Fruit fly (Drosophila melanogaster) whole organism, embryonic: ENCODE results near the gene rho-6.

Experiments
- Adf1 ChIP-seq: fragments of 200-800 bp; sonication (Bioruptor generic); IDR thresholded peaks from 2 replicates; pipeline ENCODE4 v1.3.6; 2022; ENCODE audit warnings: missing biosample characterization, missing genetic modification characterization
- Antp ChIP-seq: fragments of 200-800 bp; sonication (Bioruptor generic); optimal IDR thresholded peaks from 3 replicates; lab custom pipeline; 2016; ENCODE audit warnings: missing biosample characterization, missing genetic modification characterization
- Awh ChIP-seq: fragments of 200-800 bp; sonication (Bioruptor generic); IDR thresholded peaks from 2 replicates; pipeline ENCODE4, ENCODE4 v1.3.6; 2022; ENCODE audit warnings: missing biosample characterization, missing genetic modification characterization
- CG10431 ChIP-seq: fragments of 200-800 bp; sonication (Bioruptor generic); optimal IDR thresholded peaks from 3 replicates; lab custom pipeline; 2018; ENCODE audit warnings: missing biosample characterization, mild to moderate bottlenecking, missing genetic modification characterization
- CG13424 ChIP-seq: fragments of 200-800 bp; sonication (Bioruptor generic); optimal IDR thresholded peaks from 2 replicates; lab custom pipeline; 2019; ENCODE audit warnings: missing biosample characterization, mild to moderate bottlenecking, missing genetic modification characterization, moderate library complexity
- CG14014 ChIP-seq: fragments of 200-800 bp; sonication (Bioruptor generic); IDR thresholded peaks from 2 replicates; pipeline ENCODE4 v1.3.6; 2022; ENCODE audit warnings: missing biosample characterization, missing genetic modification characterization
- CG14050 ChIP-seq: fragments of 200-800 bp; sonication (Bioruptor generic); IDR thresholded peaks from 3 replicates; pipeline ENCODE4 v1.3.6; 2022; ENCODE audit warnings: missing biosample characterization, missing genetic modification characterization
- CG14441 ChIP-seq: fragments of 200-800 bp; sonication (Bioruptor generic); IDR thresholded peaks from 2 replicates; pipeline ENCODE4 v1.3.6; 2022; ENCODE audit warnings: missing biosample characterization, missing genetic modification characterization
- CG14667 ChIP-seq: fragments of 200-800 bp; sonication (Bioruptor generic); IDR thresholded peaks from 2 replicates; pipeline ENCODE4 v1.3.6; 2022; ENCODE audit warnings: missing biosample characterization, missing genetic modification characterization
- CG1529 ChIP-seq: fragments of 200-800 bp; sonication (Bioruptor generic); optimal IDR thresholded peaks from 3 replicates; lab custom pipeline; 2018; ENCODE audit warnings: missing biosample characterization, missing genetic modification characterization
- CG17328 ChIP-seq: fragments of 200-800 bp; sonication (Bioruptor generic); IDR thresholded peaks from 2 replicates; pipeline ENCODE4 v1.3.6; 2022; ENCODE audit warnings: missing biosample characterization, missing genetic modification characterization
- CG30431 ChIP-seq: fragments of 200-800 bp; sonication (Bioruptor generic); optimal IDR thresholded peaks from 2 replicates; lab custom pipeline; 2017; ENCODE audit warnings: missing biosample characterization, missing genetic modification characterization
- CG31365 ChIP-seq: fragments of 200-800 bp; sonication (Bioruptor generic); optimal IDR thresholded peaks from 2 replicates; lab custom pipeline; 2018; ENCODE audit warnings: missing biosample characterization, mild to moderate bottlenecking, missing genetic modification characterization
- CG31388 ChIP-seq: fragments of 200-800 bp; sonication (Bioruptor generic); optimal IDR thresholded peaks from 2 replicates; lab custom pipeline; 2016; ENCODE audit warnings: missing biosample characterization, missing genetic modification characterization
- CG33557 ChIP-seq: fragments of 200-800 bp; sonication (Bioruptor generic); optimal IDR thresholded peaks from 2 replicates; lab custom pipeline; 2019; ENCODE audit warnings: missing biosample characterization, mild to moderate bottlenecking, missing genetic modification characterization, moderate library complexity
- CG6254 ChIP-seq: fragments of 200-800 bp; sonication (Bioruptor generic); optimal IDR thresholded peaks from 3 replicates; lab custom pipeline; 2017; ENCODE audit warnings: mild to moderate bottlenecking, missing biosample characterization, missing genetic modification reagents, missing genetic modification characterization
- CG6683 ChIP-seq: fragments of 200-800 bp; sonication (Bioruptor generic); optimal IDR thresholded peaks from 2 replicates; lab custom pipeline; 2017; ENCODE audit warnings: missing biosample characterization, mild to moderate bottlenecking, missing genetic modification characterization, missing genetic modification reagents
- CG9437 ChIP-seq: fragments of 200-800 bp; sonication (Bioruptor generic); optimal IDR thresholded peaks from 2 replicates; lab custom pipeline; 2018; ENCODE audit warnings: missing biosample characterization, mild to moderate bottlenecking, missing genetic modification characterization
- CG9932 ChIP-seq: fragments of 200-800 bp; sonication (Bioruptor generic); IDR thresholded peaks from 2 replicates; pipeline ENCODE4 v1.3.6; 2022; ENCODE audit warnings: missing biosample characterization, missing genetic modification characterization
- Dad ChIP-seq: fragments of 200-800 bp; sonication (Bioruptor generic); optimal IDR thresholded peaks from 3 replicates; lab custom pipeline; 2016; ENCODE audit warnings: missing biosample characterization, missing genetic modification characterization
- Dref ChIP-seq: fragments of 200-800 bp; sonication (Bioruptor generic); IDR thresholded peaks from 2 replicates; pipeline ENCODE4 v1.3.6; 2022; ENCODE audit warnings: missing biosample characterization, missing genetic modification characterization
- Elba2 ChIP-seq: fragments of 200-800 bp; sonication (Bioruptor generic); optimal IDR thresholded peaks from 3 replicates; lab custom pipeline; 2016; ENCODE audit warnings: missing biosample characterization, missing genetic modification characterization
- Fer1 ChIP-seq: fragments of 200-800 bp; sonication (Bioruptor generic); optimal IDR thresholded peaks from 2 replicates; lab custom pipeline; 2017; ENCODE audit warnings: missing biosample characterization, mild to moderate bottlenecking, missing genetic modification characterization
- Fer2 ChIP-seq: fragments of 200-800 bp; sonication (Bioruptor generic); optimal IDR thresholded peaks from 2 replicates; lab custom pipeline; 2018; ENCODE audit warnings: missing biosample characterization, mild to moderate bottlenecking, missing genetic modification characterization, moderate library complexity
- HLH4C ChIP-seq: fragments of 200-800 bp; sonication (Bioruptor generic); IDR thresholded peaks from 3 replicates; pipeline ENCODE4 v1.3.6; 2022; ENCODE audit warnings: missing biosample characterization, missing genetic modification characterization; ENCODE audit not compliant: partially characterized antibody
- HLHmδ ChIP-seq: fragments of 200-800 bp; sonication (Bioruptor generic); optimal IDR thresholded peaks from 2 replicates; lab custom pipeline; 2018; ENCODE audit warnings: missing biosample characterization, mild to moderate bottlenecking, missing genetic modification characterization, moderate library complexity
- Lhr ChIP-seq: fragments of 200-800 bp; sonication (Bioruptor generic); optimal IDR thresholded peaks from 3 replicates; lab custom pipeline; 2017; ENCODE audit warnings: mild to moderate bottlenecking, missing biosample characterization, missing genetic modification reagents, missing genetic modification characterization
- Mrtf ChIP-seq: fragments of 200-800 bp; sonication (Bioruptor generic); IDR thresholded peaks from 3 replicates; pipeline ENCODE4 v1.3.6; 2022; ENCODE audit warnings: missing biosample characterization, missing genetic modification characterization
- Oli ChIP-seq: fragments of 200-800 bp; sonication (Bioruptor generic); optimal IDR thresholded peaks from 2 replicates; lab custom pipeline; 2018; ENCODE audit warnings: missing biosample characterization, mild to moderate bottlenecking, missing genetic modification characterization, moderate library complexity
- Sry-β ChIP-seq: fragments of 200-800 bp; sonication (Bioruptor generic); optimal IDR thresholded peaks from 2 replicates; lab custom pipeline; 2018; ENCODE audit warnings: missing biosample characterization, mild to moderate bottlenecking, missing genetic modification characterization, moderate library complexity
- Tbp ChIP-seq: fragments of >200 bp; optimal IDR thresholded peaks from 2 replicates; lab custom pipeline; 2018; ENCODE audit warnings: missing biosample characterization, missing genetic modification characterization
- Xrp1 ChIP-seq: fragments of 200-800 bp; sonication (Bioruptor generic); IDR thresholded peaks from 2 replicates; pipeline ENCODE4 v1.3.6; 2022; ENCODE audit warnings: missing biosample characterization, missing genetic modification characterization
- YL-1 ChIP-seq: fragments of 200-800 bp; sonication (Bioruptor generic); optimal IDR thresholded peaks from 3 replicates; lab custom pipeline; 2017; ENCODE audit warnings: missing biosample characterization, mild to moderate bottlenecking, missing genetic modification characterization
- cad ChIP-seq: fragments of >200 bp; optimal IDR thresholded peaks from 2 replicates; lab custom pipeline; 2017; ENCODE audit warnings: missing biosample characterization, missing genetic modification characterization
- chinmo ChIP-seq: fragments of 200-800 bp; sonication (Bioruptor generic); IDR thresholded peaks from 4 replicates; pipeline ENCODE4 v1.3.6; 2022; ENCODE audit warnings: missing biosample characterization, missing genetic modification characterization; ENCODE audit not compliant: partially characterized antibody
- da ChIP-seq: fragments of 200-800 bp; sonication (Bioruptor generic); optimal IDR thresholded peaks from 2 replicates; lab custom pipeline; 2016; ENCODE audit warnings: missing biosample characterization, missing genetic modification characterization
- dati ChIP-seq: fragments of 200-800 bp; sonication (Bioruptor generic); IDR thresholded peaks from 2 replicates; pipeline ENCODE4 v1.3.6; 2022; ENCODE audit warnings: missing biosample characterization, missing genetic modification characterization
- exex ChIP-seq: fragments of 200-800 bp; sonication (Bioruptor generic); optimal IDR thresholded peaks from 4 replicates; lab custom pipeline; 2018; ENCODE audit warnings: missing biosample characterization, mild to moderate bottlenecking, missing genetic modification characterization, moderate library complexity
- fd102C ChIP-seq: fragments of 200-800 bp; sonication (Bioruptor generic); optimal IDR thresholded peaks from 2 replicates; lab custom pipeline; 2018; ENCODE audit warnings: missing biosample characterization, mild to moderate bottlenecking, missing genetic modification characterization, moderate library complexity
- gcm2 ChIP-seq: fragments of 200-800 bp; sonication (Bioruptor generic); optimal IDR thresholded peaks from 2 replicates; lab custom pipeline; 2016; ENCODE audit warnings: missing biosample characterization, missing genetic modification characterization
- ind ChIP-seq: fragments of 200-800 bp; sonication (Bioruptor generic); optimal IDR thresholded peaks from 3 replicates; lab custom pipeline; 2016; ENCODE audit warnings: missing biosample characterization, missing genetic modification characterization
- jigr1 ChIP-seq: fragments of 200-800 bp; sonication (Bioruptor generic); IDR thresholded peaks from 3 replicates; pipeline ENCODE4 v1.3.6; 2022; ENCODE audit warnings: missing biosample characterization, missing genetic modification characterization
- otp ChIP-seq: fragments of 200-800 bp; sonication (Bioruptor generic); IDR thresholded peaks from 3 replicates; pipeline ENCODE4, ENCODE4 v1.3.6; 2022; ENCODE audit warnings: missing biosample characterization, missing genetic modification characterization
- slbo ChIP-seq: fragments of 200-800 bp; sonication (Bioruptor generic); IDR thresholded peaks from 2 replicates; pipeline ENCODE4 v1.3.6; 2022; ENCODE audit warnings: missing biosample characterization, missing genetic modification characterization
- slp2 ChIP-seq: fragments of 200-800 bp; sonication (Bioruptor generic); optimal IDR thresholded peaks from 2 replicates; lab custom pipeline; 2016; ENCODE audit warnings: missing biosample characterization, missing genetic modification characterization
- sna ChIP-seq: fragments of 200-800 bp; sonication (Bioruptor generic); IDR thresholded peaks from 2 replicates; pipeline ENCODE4 v1.3.6; 2022; ENCODE audit warnings: missing biosample characterization, missing genetic modification characterization; ENCODE audit not compliant: partially characterized antibody
- tgo ChIP-seq: fragments of 200-800 bp; sonication (Bioruptor generic); IDR thresholded peaks from 3 replicates; pipeline ENCODE4 v1.3.6; 2022; ENCODE audit warnings: missing biosample characterization, missing genetic modification characterization
- ttk ChIP-seq: fragments of 200-800 bp; sonication (Bioruptor generic); IDR thresholded peaks from 2 replicates; pipeline ENCODE4 v2.1.2; 2022; ENCODE audit warnings: missing biosample characterization, missing genetic modification characterization
- tup ChIP-seq: fragments of 200-800 bp; sonication (Bioruptor generic); optimal IDR thresholded peaks from 2 replicates; lab custom pipeline; 2016; ENCODE audit warnings: missing biosample characterization, mild to moderate bottlenecking, missing genetic modification characterization, moderate library complexity

Gene rho-6

DNA sequence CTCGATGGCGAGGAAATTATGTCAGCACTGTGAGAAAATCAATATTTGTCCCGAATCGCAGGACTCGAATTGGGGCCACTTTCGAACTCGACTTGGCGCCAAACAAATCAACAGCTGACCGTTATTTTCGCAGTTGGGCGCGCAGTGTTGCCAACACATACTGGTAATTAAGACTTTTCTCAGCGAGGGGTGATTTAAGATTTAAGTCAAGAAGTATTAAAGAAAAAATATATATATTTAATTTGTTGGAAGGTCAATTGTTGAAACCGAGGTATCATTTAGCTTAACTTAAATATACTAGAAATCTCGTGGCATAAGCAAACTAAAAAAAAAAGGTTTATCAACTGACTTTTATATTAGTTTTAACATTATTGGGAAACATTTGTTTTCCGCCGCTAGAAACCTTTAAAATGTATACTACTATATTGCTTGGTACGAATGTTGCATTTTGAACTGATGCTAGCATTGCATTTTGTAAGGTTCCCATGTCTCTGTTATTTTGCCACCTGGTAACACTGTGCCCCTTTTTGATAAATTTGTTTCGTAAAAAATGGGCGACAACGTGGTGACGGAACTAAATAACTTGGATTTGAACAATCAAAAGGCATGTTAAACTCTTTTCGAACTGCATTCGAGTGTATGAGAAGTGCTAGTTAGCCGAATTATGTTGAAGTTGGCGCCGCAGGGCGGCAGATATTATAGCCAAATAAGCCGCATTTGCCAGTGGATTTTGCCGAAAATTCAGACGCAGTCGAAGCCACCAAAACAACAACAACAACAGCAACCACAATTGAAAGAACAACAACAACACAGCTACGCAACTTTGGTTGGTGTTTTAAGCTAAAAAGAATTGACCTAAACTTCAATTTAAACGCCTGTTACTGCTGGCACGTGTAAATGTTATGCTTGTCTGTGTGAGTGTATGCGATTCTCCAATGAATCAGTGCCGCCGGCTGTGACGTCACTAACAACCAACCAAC is 29.7 kb downstream of the rho-6 start, which contains the start of the genes Patsas and ThrRS (continued):
- TF ChIP-seq exex (no peak), Mrtf (GFP tag; lab: Robert Waterston, UW) (peak; percentile 82), CG31388 (GFP tag; lab: Kevin White, UChicago) (peak; percentile 69), sna (GFP tag; lab: Robert Waterston, UW) (no peak), HLHmδ (GFP tag; lab: Kevin White, UChicago) (no peak), Antp (GFP tag; lab: Kevin White, UChicago) (peak; percentile 67), Fer2 (tag; lab: Kevin White, UChicago) (peak; percentile 84), CG9932 (GFP tag; lab: Robert Waterston, UW) (peak; percentile 89), Elba2 (peak; percentile 63), da (GFP tag; lab: Kevin White, UChicago) (no peak), tup (GFP tag; lab: Kevin White, UChicago) (peak; percentile 28), CG6254 (GFP tag; lab: Kevin White, UChicago) (no peak), ind (GFP tag; lab: Kevin White, UChicago) (peak; percentile 82), cad (GFP tag; lab: Kevin White, UChicago) (no peak), Fer1 (GFP tag; lab: Kevin White, UChicago) (peak; percentile 88), YL-1 (GFP tag; lab: Kevin White, UChicago) (peak; percentile 65), fd102C (GFP tag; lab: Kevin White, UChicago) (peak; percentile 51), CG9437 (GFP tag; lab: Kevin White, UChicago) (peak; percentile 72), ttk (GFP tag; lab: Robert Waterston, UW) (peak; percentile 76), Dref (GFP tag; lab: Robert Waterston, UW) (peak; percentile 33; the same call in 1 of the 2 replicates), Sry-β (GFP tag; lab: Kevin White, UChicago) (peak; percentile 39), Lhr (GFP tag; lab: Kevin White, UChicago) (peak; percentile 49), Dad (GFP tag; lab: Kevin White, UChicago) (peak; percentile 71), otp (GFP tag; lab: Robert Waterston, UW) (peak; percentile 71; the same call in 2 of the 3 replicates), Tbp (no peak), CG33557 (GFP tag; lab: Kevin White, UChicago) (peak; percentile 75), CG31365 (peak; percentile 9), jigr1 (GFP tag; lab: Robert Waterston, UW) (peak; percentile 80), Oli (tag; lab: Kevin White, UChicago) (peak; percentile 87), dati (no peak), CG14050 (GFP tag; lab: Robert Waterston, UW) (peak; percentile 71), Adf1 (GFP tag; lab: Robert Waterston, UW) (peak; percentile 52), CG14014 (GFP tag; lab: Robert Waterston, UW) (peak; percentile 85), CG6683 (GFP tag; lab: Kevin White, UChicago) (peak; percentile 47), CG14667 (GFP tag; lab: Robert Waterston, UW) (peak; percentile 81), Awh (peak; percentile 80), CG14441 (GFP tag; lab: Robert Waterston, UW) (peak; percentile 86), CG13424 (tag; lab: Kevin White, UChicago) (peak; percentile 91), HLH4C (GFP tag; lab: Robert Waterston, UW) (no peak), CG10431 (GFP tag; lab: Kevin White, UChicago) (peak; percentile 33), Xrp1 (GFP tag; lab: Robert Waterston, UW) (peak; percentile 82), CG17328 (GFP tag; lab: Robert Waterston, UW) (peak; percentile 76), slbo (GFP tag; lab: Robert Waterston, UW) (peak; percentile 91), CG30431 (GFP tag; lab: Kevin White, UChicago) (peak; percentile 82), CG1529 (GFP tag; lab: Kevin White, UChicago) (peak; percentile 42), tgo (GFP tag; lab: Robert Waterston, UW) (peak; percentile 88), gcm2 (GFP tag; lab: Kevin White, UChicago) (peak; percentile 6), chinmo (no peak), slp2 (peak; percentile 73)
